Worm (Caenorhabditis elegans) whole organism, L4 larva: ENCODE data around the gene Y75B12B.3.
"Not testable (repeated sequence)": the region's sequence is repeated elsewhere in the genome, so short reads cannot be mapped to it uniquely, and the experiment has no call there.

Experiments used
- F10B5.3 ChIP-seq: sonication (generic microtip); optimal IDR thresholded peaks from 2 replicates; lab custom pipeline; 2016; ENCODE audit warnings: mild to moderate bottlenecking, missing genetic modification characterization, missing compliant biosample characterization
- F26F4.8 ChIP-seq: fragments of 200-800 bp; sonication (Bioruptor generic); conservative IDR thresholded peaks from 2 replicates; pipeline ENCODE4 v1.3.6; 2022; ENCODE audit warnings: missing genetic modification characterization, missing compliant biosample characterization
- F37D6.2 ChIP-seq: sonication (generic microtip); optimal IDR thresholded peaks from 2 replicates; lab custom pipeline; 2016; ENCODE audit warnings: mild to moderate bottlenecking, missing genetic modification characterization, missing compliant biosample characterization
- T20F7.1 ChIP-seq: fragments of 200-800 bp; sonication (Bioruptor generic); optimal IDR thresholded peaks from 2 replicates; lab custom pipeline; 2018; ENCODE audit warnings: mild to moderate bottlenecking, missing genetic modification characterization, missing compliant biosample characterization
- Y105C5A.15 ChIP-seq: fragments of 200-800 bp; sonication (Bioruptor generic); IDR thresholded peaks from 2 replicates; pipeline ENCODE4 v1.3.6; 2022; ENCODE audit warnings: missing genetic modification characterization, missing compliant biosample characterization
- Y5F2A.4 ChIP-seq: fragments of 200-800 bp; sonication (Bioruptor generic); optimal IDR thresholded peaks from 2 replicates; lab custom pipeline; 2018; ENCODE audit warnings: mild to moderate bottlenecking, missing genetic modification characterization, missing compliant biosample characterization
- ama-1 ChIP-seq: fragments of 150-350 bp; optimal IDR thresholded peaks from 2 replicates; lab custom pipeline; 2014; ENCODE audit warnings: inconsistent platforms, mixed read lengths
- arid-1 ChIP-seq: fragments of 200-800 bp; sonication (Bioruptor generic); conservative IDR thresholded peaks from 2 replicates; pipeline ENCODE4 v1.3.6; 2022; ENCODE audit warnings: missing genetic modification reagents, missing genetic modification characterization, missing compliant biosample characterization
- ceh-62 ChIP-seq: sonication (generic microtip); optimal IDR thresholded peaks from 2 replicates; lab custom pipeline; 2017; ENCODE audit warnings: missing biosample characterization, missing genetic modification characterization
- ceh-82 ChIP-seq: sonication (generic microtip); optimal IDR thresholded peaks from 2 replicates; lab custom pipeline; 2017; ENCODE audit warnings: missing biosample characterization, missing genetic modification characterization
- daf-12 ChIP-seq: fragments of 150-350 bp; optimal IDR thresholded peaks from 2 replicates; lab custom pipeline; 2014; ENCODE audit warnings: missing biosample characterization, missing genetic modification reagents, missing genetic modification characterization
- dmd-8 ChIP-seq: fragments of 200-800 bp; sonication (Bioruptor generic); IDR thresholded peaks from 2 replicates; pipeline ENCODE4 v1.3.6; 2022; ENCODE audit warnings: missing genetic modification characterization, missing compliant biosample characterization
- duxl-1 ChIP-seq: sonication (generic microtip); optimal IDR thresholded peaks from 2 replicates; lab custom pipeline; 2016; ENCODE audit warnings: mild to moderate bottlenecking, missing genetic modification characterization, moderate library complexity, missing compliant biosample characterization; ENCODE audit not compliant: poor library complexity
- fos-1 ChIP-seq: fragments of 150-350 bp; optimal IDR thresholded peaks from 2 replicates; lab custom pipeline; 2014; ENCODE audit warnings: missing biosample characterization, missing genetic modification characterization
- hmg-1.1 ChIP-seq: fragments of 200-800 bp; sonication (Bioruptor generic); IDR thresholded peaks from 2 replicates; pipeline ENCODE4 v1.3.6; 2022; ENCODE audit warnings: missing genetic modification reagents, missing genetic modification characterization, missing compliant biosample characterization
- lin-13 ChIP-seq: fragments of 150-350 bp; optimal IDR thresholded peaks from 2 replicates; lab custom pipeline; 2014; ENCODE audit warnings: missing biosample characterization, missing genetic modification reagents, missing genetic modification characterization
- lin-15B ChIP-seq: fragments of 150-350 bp; sonication (generic microtip); optimal IDR thresholded peaks from 3 replicates; lab custom pipeline; 2014; ENCODE audit warnings: missing biosample characterization, missing genetic modification characterization
- lin-38 ChIP-seq: fragments of 200-800 bp; sonication (Bioruptor generic); IDR thresholded peaks from 2 replicates; pipeline ENCODE4 v1.3.6; 2022; ENCODE audit warnings: missing genetic modification reagents, missing genetic modification characterization, missing compliant biosample characterization
- lin-39 ChIP-seq: fragments of 150-350 bp; optimal IDR thresholded peaks from 2 replicates; lab custom pipeline; 2014; ENCODE audit warnings: missing biosample characterization, missing genetic modification reagents, missing genetic modification characterization
- lsy-2 ChIP-seq, 2 experiments: fragments of 150-350 bp in 1 of 2; sonication (generic microtip) in 1 of 2; optimal IDR thresholded peaks; 2 replicates each; lab custom pipeline; 2014 to 2017; ENCODE audit warnings: missing biosample characterization in 2 of 2, missing genetic modification characterization in 2 of 2
- madf-5 ChIP-seq, 2 experiments: fragments of 200-800 bp; sonication (Bioruptor generic); IDR thresholded peaks; 2 replicates each; pipeline ENCODE4 v1.3.6; 2022; ENCODE audit warnings: missing compliant biosample characterization in 2 of 2, missing genetic modification characterization in 2 of 2
- madf-9 ChIP-seq: fragments of 200-800 bp; sonication (Bioruptor generic); conservative IDR thresholded peaks from 2 replicates; pipeline ENCODE4 v1.3.6; 2022; ENCODE audit warnings: missing genetic modification reagents, missing genetic modification characterization, missing compliant biosample characterization
- mdl-1 ChIP-seq, 2 experiments: fragments of 150-350 bp in 1 of 2; sonication (generic microtip) in 1 of 2; optimal IDR thresholded peaks; 2 replicates each; lab custom pipeline; 2014 to 2017; ENCODE audit warnings: missing biosample characterization in 2 of 2, missing genetic modification characterization in 2 of 2
- mxl-2 ChIP-seq: fragments of 200-800 bp; sonication (Bioruptor generic); conservative IDR thresholded peaks from 2 replicates; pipeline ENCODE4 v1.3.6; 2022; ENCODE audit warnings: missing genetic modification reagents, missing genetic modification characterization, missing compliant biosample characterization
- mxl-3 ChIP-seq: fragments of 200-800 bp; sonication (Bioruptor generic); optimal IDR thresholded peaks from 2 replicates; lab custom pipeline; 2018; ENCODE audit warnings: mild to moderate bottlenecking, missing genetic modification characterization, missing compliant biosample characterization
- nhr-10 ChIP-seq: fragments of 150-350 bp; optimal IDR thresholded peaks from 2 replicates; lab custom pipeline; 2014; ENCODE audit warnings: missing biosample characterization, missing genetic modification characterization
- nhr-111 ChIP-seq: fragments of 200-800 bp; sonication (Bioruptor generic); optimal IDR thresholded peaks from 2 replicates; lab custom pipeline; 2018; ENCODE audit warnings: mild to moderate bottlenecking, missing genetic modification characterization, missing compliant biosample characterization
- nhr-25 ChIP-seq: sonication (generic microtip); optimal IDR thresholded peaks from 2 replicates; lab custom pipeline; 2017; ENCODE audit warnings: missing genetic modification characterization, mild to moderate bottlenecking, missing compliant biosample characterization, antibody characterized with exemption, moderate library complexity, borderline replicate concordance; ENCODE audit not compliant: insufficient read depth
- nhr-28 ChIP-seq: fragments of 150-350 bp; optimal IDR thresholded peaks from 2 replicates; lab custom pipeline; 2014; ENCODE audit warnings: missing biosample characterization, missing genetic modification characterization
- nhr-77 ChIP-seq: fragments of 150-350 bp; optimal IDR thresholded peaks from 2 replicates; lab custom pipeline; 2014; ENCODE audit warnings: missing biosample characterization, missing genetic modification characterization
- saeg-2 ChIP-seq: fragments of 200-800 bp; sonication (Bioruptor generic); IDR thresholded peaks from 2 replicates; pipeline ENCODE4 v1.3.6; 2022; ENCODE audit warnings: missing genetic modification reagents, missing genetic modification characterization, missing compliant biosample characterization
- set-16 ChIP-seq: fragments of 200-800 bp; sonication (Bioruptor generic); IDR thresholded peaks from 2 replicates; pipeline ENCODE4 v1.3.6; 2022; ENCODE audit warnings: missing genetic modification reagents, missing genetic modification characterization, missing compliant biosample characterization
- spr-1 ChIP-seq: sonication (generic microtip); optimal IDR thresholded peaks from 2 replicates; lab custom pipeline; 2016; ENCODE audit warnings: mild to moderate bottlenecking, missing genetic modification characterization, missing compliant biosample characterization
- unc-62 ChIP-seq, 3 experiments: fragments of 150-350 bp in 1 of 3; sonication (generic microtip); optimal IDR thresholded peaks in 2 of 3; peaks in 1 of 3; 1 replicate in 1 of 3; 2 replicates in 2 of 3; lab custom pipeline; 2014 to 2017; ENCODE audit warnings: missing biosample characterization in 3 of 3, missing genetic modification characterization in 3 of 3, missing genetic modification reagents in 3 of 3, missing genotype in 1 of 3
- zag-1 ChIP-seq: fragments of 150-350 bp; optimal IDR thresholded peaks from 2 replicates; lab custom pipeline; 2014; ENCODE audit warnings: missing biosample characterization, missing genetic modification characterization
- ztf-7 ChIP-seq: fragments of 150-350 bp; optimal IDR thresholded peaks from 2 replicates; lab custom pipeline; 2014; ENCODE audit warnings: missing biosample characterization, missing genetic modification characterization

Y75B12B.3 gene

ce11 chrV:15223668-15224067 is 37.6 kb upstream of the Y75B12B.3 start, which contains the start of gene srw-24:
Gene srw-24, plus strand, starts transcription at chrV:15223968.
- TF ChIP-seq spr-1 (no peak), lsy-2 (tag; optimal IDR thresholded peaks at IDR 0.05; lab: Kevin White, UChicago) (no peak), madf-9 (GFP tag; lab: Robert Waterston, UW) (no peak), lin-15B (tag; lab: Kevin White, UChicago) (no peak), ama-1 (no peak), hmg-1.1 (GFP tag; lab: Robert Waterston, UW) (no peak), nhr-77 (tag; lab: Kevin White, UChicago) (no peak), fos-1 (no peak), ztf-7 (tag; lab: Kevin White, UChicago) (no peak), ceh-82 (tag; lab: Kevin White, UChicago) (no peak), dmd-8 (GFP tag; lab: Robert Waterston, UW) (no peak), daf-12 (no peak), lin-39 (tag; lab: Kevin White, UChicago) (no peak), F37D6.2 (tag; lab: Kevin White, UChicago) (no peak), F10B5.3 (tag; lab: Kevin White, UChicago) (no peak), T20F7.1 (no peak), duxl-1 (tag; lab: Kevin White, UChicago) (no peak), lin-38 (GFP tag; lab: Robert Waterston, UW) (no peak), nhr-25 (tag; lab: Kevin White, UChicago) (no peak), F26F4.8 (no peak)
- TF ChIP-seq, all 104 proteins: peak for 0

DNA sequence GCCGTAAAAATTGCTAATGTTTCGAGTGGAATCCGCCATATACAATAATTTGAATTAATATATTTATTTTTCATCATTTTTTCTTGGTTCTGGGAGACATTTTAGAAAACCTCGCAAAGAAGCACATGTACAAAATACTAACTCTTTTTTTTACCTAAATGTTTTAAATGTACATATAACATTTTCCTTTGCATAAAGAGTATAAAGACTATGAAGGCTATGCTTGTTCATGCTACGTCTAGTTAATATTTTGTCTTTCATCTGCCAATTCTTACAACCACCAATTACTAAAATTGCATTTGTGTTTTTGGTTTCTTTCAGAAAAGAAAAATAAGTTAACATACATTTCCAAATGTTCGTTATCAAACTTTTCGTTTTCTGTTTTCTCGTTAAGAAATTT is 35.3 kb upstream of the Y75B12B.3 start, which contains the start of gene irld-25:
TSS of gene irld-25 (plus strand) at position 301 of the 400 bp plus-strand sequence.
- TF ChIP-seq lin-13 (GFP tag; lab: Kevin White, UChicago) (no peak), Y105C5A.15 (no peak), mxl-2 (GFP tag; lab: Robert Waterston, UW) (no peak), mdl-1 (tag; optimal IDR thresholded peaks at IDR 0.05; lab: Kevin White, UChicago) (no peak), unc-62 (GFP tag; optimal IDR thresholded peaks at IDR 0.05 in 1 of 2; lab: Kevin White, UChicago) (no peak), unc-62 (tag; optimal IDR thresholded peaks at IDR 0.05; lab: Kevin White, UChicago) (no peak)

DNA sequence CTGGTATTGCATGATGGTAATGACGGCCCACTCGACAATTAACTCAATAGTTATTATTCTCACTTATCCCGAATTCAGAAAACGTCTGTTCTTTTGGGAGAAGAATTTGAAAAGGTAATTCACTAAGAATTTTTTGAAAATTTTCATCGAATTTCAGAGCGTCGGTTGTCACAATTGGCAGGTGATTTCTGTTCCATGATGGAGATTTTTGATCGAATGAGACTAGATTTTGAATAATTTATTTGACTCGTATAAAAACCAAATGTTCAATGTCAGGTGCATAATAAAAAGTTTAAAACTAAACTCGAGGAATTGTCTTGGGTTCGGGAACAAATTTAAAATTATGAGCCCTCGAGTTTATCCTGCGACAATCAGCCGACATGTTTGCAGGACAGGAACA is 30.6 kb upstream of the Y75B12B.3 start, which contains the start of gene sri-25:
TSS of gene sri-25 (plus strand) at position 301 of the 400 bp plus-strand sequence.
- no peak for TF ChIP-seq Y5F2A.4 (GFP tag; lab: Kevin White, UChicago)
- TF ChIP-seq nhr-10 (tag; lab: Kevin White, UChicago): no peak
- no peak for TF ChIP-seq madf-5 (GFP tag; IDR thresholded peaks at IDR 0.05; lab: Robert Waterston, UW)
- TF ChIP-seq mdl-1 (tag; optimal IDR thresholded peaks at IDR 0.05; lab: Kevin White, UChicago): no peak
- no peak for TF ChIP-seq arid-1
- TF ChIP-seq lin-13 (GFP tag; lab: Kevin White, UChicago): no peak
- TF ChIP-seq mxl-3 (GFP tag; lab: Kevin White, UChicago): no peak
- TF ChIP-seq nhr-111 (GFP tag; lab: Kevin White, UChicago): no peak
- TF ChIP-seq mxl-2 (GFP tag; lab: Robert Waterston, UW): no peak
- no peak for TF ChIP-seq saeg-2
- no peak for TF ChIP-seq nhr-28
- TF ChIP-seq F26F4.8: no peak

ce11 chrV:15215175-15215574 is 29.1 kb upstream of the Y75B12B.3 start, which contains the start of gene sri-26:
Gene sri-26, plus strand, starts transcription at chrV:15215475.
- not testable (repeated sequence) for TF ChIP-seq zag-1 (tag; lab: Kevin White, UChicago); set-16 (GFP tag; lab: Robert Waterston, UW); ceh-62 (tag; lab: Kevin White, UChicago)
